Worm (Caenorhabditis elegans) whole organism, L1 larva: ENCODE results near the gene Y17G7B.3.

Experiments used
- C34B4.2 ChIP-seq: sonication (generic microtip); optimal IDR thresholded peaks from 2 replicates; lab custom pipeline; 2017; ENCODE audit warnings: mild to moderate bottlenecking, missing genetic modification characterization, missing compliant biosample characterization
- F16B12.6 ChIP-seq: fragments of 150-350 bp; optimal IDR thresholded peaks from 2 replicates; lab custom pipeline; 2014; ENCODE audit warnings: missing biosample characterization, missing genetic modification characterization
- alr-1 ChIP-seq: fragments of 200-800 bp; sonication (Bioruptor generic); optimal IDR thresholded peaks from 2 replicates; lab custom pipeline; 2018; ENCODE audit warnings: borderline replicate concordance, mild to moderate bottlenecking, missing genetic modification characterization, missing compliant biosample characterization
- aly-2 ChIP-seq: fragments of 150-350 bp; optimal IDR thresholded peaks from 2 replicates; lab custom pipeline; 2014; ENCODE audit warnings: missing biosample characterization, missing genetic modification characterization
- ceh-8 ChIP-seq: fragments of 200-800 bp; sonication (Bioruptor generic); optimal IDR thresholded peaks from 2 replicates; lab custom pipeline; 2018; ENCODE audit warnings: mild to moderate bottlenecking, missing genetic modification characterization, moderate library complexity, missing compliant biosample characterization
- ceh-82 ChIP-seq, 3 experiments: fragments of 150-350 bp in 1 of 3; sonication (generic microtip) in 2 of 3; optimal IDR thresholded peaks; 2 replicates each; lab custom pipeline; 2014 to 2017; ENCODE audit warnings: missing biosample characterization in 3 of 3, missing genetic modification characterization in 3 of 3
- ceh-90 ChIP-seq: sonication (generic microtip); optimal IDR thresholded peaks from 2 replicates; lab custom pipeline; 2016; ENCODE audit warnings: missing genetic modification characterization, missing compliant biosample characterization
- dpl-1 ChIP-seq, 3 experiments: fragments of 150-350 bp in 2 of 3; sonication (generic microtip) in 1 of 3; optimal IDR thresholded peaks; 2 replicates each; lab custom pipeline; 2014 to 2017; ENCODE audit warnings: missing biosample characterization in 3 of 3, missing genetic modification characterization in 3 of 3, missing genetic modification reagents in 3 of 3
- efl-1 ChIP-seq, 4 experiments: fragments of 150-350 bp; optimal IDR thresholded peaks in 3 of 4; peaks in 1 of 4; 1 replicate in 1 of 4; 2 replicates in 3 of 4; lab custom pipeline; 2014; ENCODE audit warnings: missing biosample characterization in 2 of 4, missing genetic modification characterization in 2 of 4, missing genetic modification reagents in 2 of 4
- egl-13 ChIP-seq: sonication (generic microtip); optimal IDR thresholded peaks from 2 replicates; lab custom pipeline; 2016; ENCODE audit warnings: missing genotype, missing genetic modification reagents, missing genetic modification characterization, missing compliant biosample characterization
- egl-27 ChIP-seq, 2 experiments: fragments of 150-350 bp in 1 of 2; sonication (generic microtip); optimal IDR thresholded peaks; 3 replicates each; lab custom pipeline; 2017 to 2018; ENCODE audit warnings: missing biosample characterization in 2 of 2, missing genetic modification characterization in 2 of 2, missing genetic modification reagents in 2 of 2
- elt-2 ChIP-seq: sonication (generic microtip); optimal IDR thresholded peaks from 2 replicates; lab custom pipeline; 2016; ENCODE audit warnings: missing genetic modification characterization, mild to moderate bottlenecking, inconsistent platforms, missing compliant biosample characterization, missing genetic modification reagents
- ets-5 ChIP-seq: fragments of 200-800 bp; sonication (Bioruptor generic); IDR thresholded peaks from 2 replicates; pipeline ENCODE4 v1.3.6; 2022; ENCODE audit warnings: missing genetic modification characterization, missing compliant biosample characterization
- fkh-4 ChIP-seq: sonication (generic microtip); optimal IDR thresholded peaks from 2 replicates; lab custom pipeline; 2016; ENCODE audit warnings: missing compliant biosample characterization, missing genetic modification characterization, borderline replicate concordance
- fos-1 ChIP-seq: fragments of 150-350 bp; optimal IDR thresholded peaks from 2 replicates; lab custom pipeline; 2014; ENCODE audit warnings: missing biosample characterization, missing genetic modification characterization
- hlh-17 ChIP-seq: fragments of 200-800 bp; sonication (Bioruptor generic); optimal IDR thresholded peaks from 2 replicates; lab custom pipeline; 2018; ENCODE audit warnings: missing genetic modification characterization, mild to moderate bottlenecking, missing compliant biosample characterization, moderate library complexity, borderline replicate concordance
- hlh-4 ChIP-seq: sonication (generic microtip); optimal IDR thresholded peaks from 2 replicates; lab custom pipeline; 2016; ENCODE audit warnings: mild to moderate bottlenecking, missing genetic modification characterization, missing compliant biosample characterization
- irx-1 ChIP-seq: sonication (generic microtip); optimal IDR thresholded peaks from 2 replicates; lab custom pipeline; 2016; ENCODE audit warnings: missing genetic modification characterization, missing compliant biosample characterization
- isw-1 ChIP-seq: fragments of 200-800 bp; sonication (Bioruptor generic); IDR thresholded peaks from 2 replicates; pipeline ENCODE4 v1.3.6; 2022; ENCODE audit warnings: missing genetic modification characterization, missing compliant biosample characterization
- jun-1 ChIP-seq: fragments of 150-350 bp; optimal IDR thresholded peaks from 2 replicates; lab custom pipeline; 2014; ENCODE audit warnings: missing biosample characterization, missing genetic modification reagents, missing genetic modification characterization
- lin-14 ChIP-seq: fragments of 200-800 bp; sonication (Bioruptor generic); optimal IDR thresholded peaks from 2 replicates; lab custom pipeline; 2018; ENCODE audit warnings: mild to moderate bottlenecking, missing genetic modification characterization, moderate library complexity, missing compliant biosample characterization
- lin-35 ChIP-seq, 2 experiments: fragments of 150-350 bp; optimal IDR thresholded peaks; 2 replicates each; lab custom pipeline; 2014; ENCODE audit warnings: missing biosample characterization in 2 of 2, missing genetic modification characterization in 2 of 2, missing genetic modification reagents in 2 of 2
- lsy-2 ChIP-seq, 2 experiments: fragments of 150-350 bp; optimal IDR thresholded peaks; 2 replicates each; lab custom pipeline; 2014; ENCODE audit warnings: missing biosample characterization in 2 of 2, missing genetic modification characterization in 2 of 2
- mab-9 ChIP-seq: fragments of 200-800 bp; sonication (Bioruptor generic); IDR thresholded peaks from 2 replicates; pipeline ENCODE4 v1.3.6; 2022; ENCODE audit warnings: missing genetic modification reagents, missing genetic modification characterization, missing compliant biosample characterization
- mdl-1 ChIP-seq, 2 experiments: fragments of 150-350 bp; optimal IDR thresholded peaks; 2 replicates each; lab custom pipeline; 2014 to 2017; ENCODE audit warnings: missing biosample characterization in 2 of 2, missing genetic modification characterization in 2 of 2, inconsistent platforms in 1 of 2
- mef-2 ChIP-seq: fragments of 150-350 bp; optimal IDR thresholded peaks from 2 replicates; lab custom pipeline; 2014; ENCODE audit warnings: missing biosample characterization, missing genetic modification characterization
- mep-1 ChIP-seq: fragments of 150-350 bp; optimal IDR thresholded peaks from 2 replicates; lab custom pipeline; 2014; ENCODE audit warnings: missing biosample characterization, missing genetic modification characterization
- nhr-237 ChIP-seq: fragments of 150-350 bp; optimal IDR thresholded peaks from 2 replicates; lab custom pipeline; 2014; ENCODE audit warnings: missing biosample characterization, missing genetic modification characterization
- nhr-28 ChIP-seq: fragments of 150-350 bp; optimal IDR thresholded peaks from 2 replicates; lab custom pipeline; 2014; ENCODE audit warnings: missing biosample characterization, missing genetic modification characterization
- nhr-71 ChIP-seq: sonication (generic microtip); optimal IDR thresholded peaks from 2 replicates; lab custom pipeline; 2016; ENCODE audit warnings: mild to moderate bottlenecking, missing genetic modification characterization, moderate library complexity, missing compliant biosample characterization
- nhr-84 ChIP-seq: sonication (generic microtip); optimal IDR thresholded peaks from 2 replicates; lab custom pipeline; 2017; ENCODE audit warnings: missing biosample characterization, missing genetic modification characterization
- nhr-90 ChIP-seq: sonication (generic microtip); optimal IDR thresholded peaks from 2 replicates; lab custom pipeline; 2016; ENCODE audit warnings: mild to moderate bottlenecking, missing genetic modification characterization, missing compliant biosample characterization; ENCODE audit not compliant: poor library complexity
- pag-3 ChIP-seq: sonication (generic microtip); optimal IDR thresholded peaks from 2 replicates; lab custom pipeline; 2017; ENCODE audit warnings: missing genetic modification characterization, mild to moderate bottlenecking, missing compliant biosample characterization, antibody characterized with exemption, borderline replicate concordance; ENCODE audit not compliant: insufficient read depth
- pax-3 ChIP-seq: fragments of 200-800 bp; sonication (Bioruptor generic); optimal IDR thresholded peaks from 2 replicates; lab custom pipeline; 2018; ENCODE audit warnings: mild to moderate bottlenecking, missing genetic modification characterization, moderate library complexity, missing compliant biosample characterization
- pqm-1 ChIP-seq: sonication (generic microtip); optimal IDR thresholded peaks from 3 replicates; lab custom pipeline; 2017; ENCODE audit warnings: missing biosample characterization, missing genetic modification characterization
- skn-1 ChIP-seq: fragments of 150-350 bp; optimal IDR thresholded peaks from 2 replicates; lab custom pipeline; 2014; ENCODE audit warnings: missing biosample characterization, missing genetic modification characterization
- snu-23 ChIP-seq: sonication (generic microtip); optimal IDR thresholded peaks from 2 replicates; lab custom pipeline; 2016; ENCODE audit warnings: missing genetic modification characterization, missing compliant biosample characterization
- swsn-7 ChIP-seq: sonication (generic microtip); optimal IDR thresholded peaks from 2 replicates; lab custom pipeline; 2016; ENCODE audit warnings: missing genetic modification characterization, missing compliant biosample characterization
- tlp-1 ChIP-seq: fragments of 150-350 bp; optimal IDR thresholded peaks from 2 replicates; lab custom pipeline; 2014; ENCODE audit warnings: missing biosample characterization, missing genetic modification characterization
- unc-62 ChIP-seq: fragments of 150-350 bp; optimal IDR thresholded peaks from 2 replicates; lab custom pipeline; 2014; ENCODE audit warnings: missing biosample characterization, missing genetic modification reagents, missing genetic modification characterization
- ztf-4 ChIP-seq: fragments of 150-350 bp; optimal IDR thresholded peaks from 2 replicates; lab custom pipeline; 2014; ENCODE audit warnings: missing biosample characterization, missing genetic modification characterization

The Y17G7B.3 gene

ce11 chrII:12006575-12007098 lies 17.8 kb downstream of the Y17G7B.3 start, which contains the start of gene mcm-2 (continued):
- TF ChIP-seq mdl-1 (tag; optimal IDR thresholded peaks at IDR 0.05; lab: Kevin White, UChicago) = peak in 1 of 2 experiments; percentile 19

- no peak for TF ChIP-seq swsn-7 (tag; lab: Kevin White, UChicago)
- no peak for TF ChIP-seq ceh-90 (tag; lab: Kevin White, UChicago)
- no peak for TF ChIP-seq ets-5
- no peak for TF ChIP-seq egl-13 (tag; lab: Kevin White, UChicago)
- no peak for TF ChIP-seq lin-14 (GFP tag; lab: Kevin White, UChicago)
- TF ChIP-seq fkh-4 (tag; lab: Kevin White, UChicago) = no peak
- no peak for TF ChIP-seq F16B12.6 (tag; lab: Kevin White, UChicago)
- no peak for TF ChIP-seq ceh-82 (tag; optimal IDR thresholded peaks at IDR 0.05; lab: Kevin White, UChicago)
- no peak for TF ChIP-seq pqm-1 (tag; lab: Kevin White, UChicago)
- TF ChIP-seq jun-1 (tag; lab: Kevin White, UChicago) = no peak
- no peak for TF ChIP-seq C34B4.2 (tag; lab: Kevin White, UChicago)
- TF ChIP-seq ztf-4 = no peak
- no peak for TF ChIP-seq irx-1 (tag; lab: Kevin White, UChicago)
- TF ChIP-seq nhr-71 (tag; lab: Kevin White, UChicago) = no peak
- TF ChIP-seq isw-1 (GFP tag; lab: Robert Waterston, UW) = no peak
Observed at ce11 chrII:12008772-12009171, 19.9 kb downstream of the Y17G7B.3 start, which contains the start of gene glb-29. Gene glb-29 (plus strand): TSS chrII:12009072.

- TF ChIP-seq nhr-237 (tag; lab: Kevin White, UChicago) = no peak
- TF ChIP-seq mep-1 (tag; lab: Kevin White, UChicago) = peak; percentile 22
- peak; percentile 56 to 90 for TF ChIP-seq lsy-2 (tag; optimal IDR thresholded peaks at IDR 0.05; lab: Kevin White, UChicago)
- no peak for TF ChIP-seq isw-1 (GFP tag; lab: Robert Waterston, UW)
- TF ChIP-seq dpl-1 (GFP tag; optimal IDR thresholded peaks at IDR 0.05; lab: Kevin White, UChicago) = peak in 1 of 3 experiments; percentile 37
- TF ChIP-seq efl-1 (optimal IDR thresholded peaks at IDR 0.05; lab: Kevin White, UChicago) = peak; percentile 4 to 21
- peak; percentile 18 to 92 for TF ChIP-seq efl-1 (GFP tag; optimal IDR thresholded peaks at IDR 0.05 in 1 of 2; lab: Kevin White, UChicago)
- TF ChIP-seq snu-23 (GFP tag; lab: Kevin White, UChicago) = peak; percentile 5
- peak; percentile 48 for TF ChIP-seq skn-1 (tag; lab: Kevin White, UChicago)
- TF ChIP-seq F16B12.6 (tag; lab: Kevin White, UChicago) = peak; percentile 79
- TF ChIP-seq lin-35 (GFP tag; optimal IDR thresholded peaks at IDR 0.05; lab: Kevin White, UChicago) = peak in 1 of 2 experiments; percentile 23
- TF ChIP-seq elt-2 (tag; lab: Kevin White, UChicago) = no peak
- no peak for TF ChIP-seq nhr-84
Observed at ce11 chrII:12023315-12023878, 34.6 kb downstream of the Y17G7B.3 start, which contains the start of gene Y17G7B.12. Gene Y17G7B.12 (plus strand): TSS chrII:12023861.

DNA sequence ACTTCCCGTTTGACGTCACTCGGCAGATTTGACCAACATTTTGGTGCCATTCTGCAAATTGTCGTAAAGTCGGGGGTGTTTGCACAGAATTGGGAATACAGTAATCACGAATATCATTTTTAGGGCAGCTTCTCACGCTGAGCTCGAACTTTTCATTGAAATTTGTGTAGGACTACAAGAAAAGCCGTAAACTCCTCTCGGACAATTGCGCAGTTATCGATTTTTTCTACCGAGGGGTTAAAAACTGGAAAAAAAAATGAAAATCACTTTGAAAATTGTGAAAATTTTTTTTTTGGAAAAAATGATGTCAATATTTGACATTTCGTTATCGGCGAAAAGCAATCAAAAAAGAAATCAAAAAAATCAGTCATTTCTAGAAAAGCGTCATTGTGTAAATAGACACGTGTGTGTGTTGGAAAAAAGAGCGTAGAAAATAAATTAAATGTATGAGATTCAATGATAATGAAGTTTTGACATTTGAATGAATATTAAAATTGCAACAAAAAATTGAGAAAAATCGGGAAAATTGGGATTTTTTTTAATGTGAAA lies 38.9 kb downstream of the Y17G7B.3 start, which contains the start of gene Y17G7B.8:
Gene Y17G7B.8 (minus strand): TSS at position 51 of the 549 bp plus-strand sequence.
- TF ChIP-seq pag-3 (tag; lab: Kevin White, UChicago) (no peak), elt-2 (tag; lab: Kevin White, UChicago) (peak; percentile 47), efl-1 (optimal IDR thresholded peaks at IDR 0.05; lab: Kevin White, UChicago) (no peak), efl-1 (GFP tag; optimal IDR thresholded peaks at IDR 0.05 in 1 of 2; lab: Kevin White, UChicago) (peak in 1 of 2 experiments; percentile 34), mab-9 (no peak), unc-62 (GFP tag; lab: Kevin White, UChicago) (no peak)

- no peak for TF ChIP-seq egl-27 (tag; optimal IDR thresholded peaks at IDR 0.05; lab: Kevin White, UChicago)
- TF ChIP-seq fkh-4 (tag; lab: Kevin White, UChicago) = no peak
- no peak for TF ChIP-seq pax-3 (tag; lab: Kevin White, UChicago)
- no peak for TF ChIP-seq fos-1
- no peak for TF ChIP-seq aly-2 (tag; lab: Kevin White, UChicago)
- TF ChIP-seq hlh-17 (GFP tag; lab: Kevin White, UChicago) = no peak
- no peak for TF ChIP-seq nhr-28 (tag; lab: Kevin White, UChicago)
- TF ChIP-seq dpl-1 (GFP tag; optimal IDR thresholded peaks at IDR 0.05; lab: Kevin White, UChicago) = no peak
- no peak for TF ChIP-seq ceh-8 (GFP tag; lab: Kevin White, UChicago)
- no peak for TF ChIP-seq mep-1 (tag; lab: Kevin White, UChicago)
- TF ChIP-seq hlh-4 (tag; lab: Kevin White, UChicago) = no peak
- no peak for TF ChIP-seq nhr-90 (tag; lab: Kevin White, UChicago)
- no peak for TF ChIP-seq elt-2 (tag; lab: Kevin White, UChicago)
- TF ChIP-seq alr-1 (tag; lab: Kevin White, UChicago) = no peak
- no peak for TF ChIP-seq mef-2 (tag; lab: Kevin White, UChicago)
- no peak for TF ChIP-seq tlp-1 (tag; lab: Kevin White, UChicago)
Observed at ce11 chrII:12028707-12029106, 39.9 kb downstream of the Y17G7B.3 start.
